Fruit fly (Drosophila melanogaster) whole organism, embryonic: Measurements from ENCODE around the gene hyd.

ENCODE experiments used
- CG10959 ChIP-seq: fragments of 200-800 bp; sonication (Bioruptor generic); IDR thresholded peaks from 2 replicates; pipeline ENCODE4 v1.3.6; 2022; ENCODE audit warnings: missing biosample characterization, missing genetic modification characterization
- CG16863 ChIP-seq: fragments of 200-800 bp; sonication (Bioruptor generic); optimal IDR thresholded peaks from 3 replicates; lab custom pipeline; 2016; ENCODE audit warnings: missing biosample characterization, missing genetic modification characterization
- CG4360 ChIP-seq: fragments of 200-800 bp; sonication (Bioruptor generic); IDR thresholded peaks from 2 replicates; pipeline ENCODE4 v1.3.6; 2022; ENCODE audit warnings: missing biosample characterization, missing genetic modification characterization
- CTCF ChIP-seq: fragments of 200-800 bp; sonication (Bioruptor generic); optimal IDR thresholded peaks from 2 replicates; lab custom pipeline; 2017; ENCODE audit warnings: missing biosample characterization, mild to moderate bottlenecking, missing genetic modification characterization, moderate library complexity
- Rfx ChIP-seq: fragments of 200-800 bp; sonication (Bioruptor generic); IDR thresholded peaks from 2 replicates; pipeline ENCODE4 v1.3.6; 2022; ENCODE audit warnings: missing biosample characterization, missing genetic modification characterization
- Tbp ChIP-seq: fragments of >200 bp; optimal IDR thresholded peaks from 2 replicates; lab custom pipeline; 2018; ENCODE audit warnings: missing biosample characterization, missing genetic modification characterization

DNA sequence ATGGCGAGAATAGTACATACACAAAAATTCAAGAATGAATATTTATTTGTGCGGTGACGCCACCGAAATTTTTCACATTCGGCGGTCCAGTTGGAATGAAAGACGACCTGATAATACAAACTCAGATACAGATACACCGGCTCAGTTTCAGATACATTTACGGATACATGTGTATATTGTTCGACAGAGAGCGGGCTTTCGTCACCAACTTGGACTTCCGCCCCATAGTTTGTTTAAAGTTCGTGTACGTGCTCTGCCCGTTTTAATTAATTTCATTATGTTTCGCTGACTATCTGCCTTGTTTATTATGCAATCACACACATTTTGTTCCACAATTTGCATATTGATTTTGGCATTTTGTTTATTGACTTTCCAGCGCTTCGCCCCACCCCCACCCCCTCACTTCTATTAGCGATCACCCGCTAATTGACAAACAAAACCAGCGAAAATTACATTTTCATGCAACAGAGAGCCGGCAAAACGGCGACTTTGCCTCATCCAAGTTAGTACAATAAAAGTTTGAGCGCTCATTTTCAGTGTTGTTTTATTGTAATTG is 24.2 kb downstream of the hyd start:
- TF ChIP-seq Tbp (no peak), CG4360 (GFP tag; lab: Robert Waterston, UW) (no peak), CG16863 (GFP tag; lab: Kevin White, UChicago) (no peak), Rfx (no peak), CG10959 (GFP tag; lab: Robert Waterston, UW) (no peak), CTCF (GFP tag; lab: Kevin White, UChicago) (no peak)
